Worm (Caenorhabditis elegans) whole organism, L4 larva: Measurements from ENCODE around the gene pfn-3.

Source experiments
- lin-13 ChIP-seq: fragments of 150-350 bp; optimal IDR thresholded peaks from 2 replicates; lab custom pipeline; 2014; ENCODE audit warnings: missing biosample characterization, missing genetic modification reagents, missing genetic modification characterization
- nhr-10 ChIP-seq: fragments of 150-350 bp; optimal IDR thresholded peaks from 2 replicates; lab custom pipeline; 2014; ENCODE audit warnings: missing biosample characterization, missing genetic modification characterization
- nhr-11 ChIP-seq: fragments of 150-350 bp; optimal IDR thresholded peaks from 2 replicates; lab custom pipeline; 2014; ENCODE audit warnings: missing biosample characterization, missing genetic modification characterization
- nhr-25 ChIP-seq: sonication (generic microtip); optimal IDR thresholded peaks from 2 replicates; lab custom pipeline; 2017; ENCODE audit warnings: missing genetic modification characterization, mild to moderate bottlenecking, missing compliant biosample characterization, antibody characterized with exemption, moderate library complexity, borderline replicate concordance; ENCODE audit not compliant: insufficient read depth
- nhr-76 ChIP-seq: fragments of 150-350 bp; optimal IDR thresholded peaks from 2 replicates; lab custom pipeline; 2014; ENCODE audit warnings: missing biosample characterization, missing genetic modification characterization
- skn-1 ChIP-seq: fragments of 150-350 bp; optimal IDR thresholded peaks from 2 replicates; lab custom pipeline; 2014; ENCODE audit warnings: missing biosample characterization, missing genetic modification characterization

DNA sequence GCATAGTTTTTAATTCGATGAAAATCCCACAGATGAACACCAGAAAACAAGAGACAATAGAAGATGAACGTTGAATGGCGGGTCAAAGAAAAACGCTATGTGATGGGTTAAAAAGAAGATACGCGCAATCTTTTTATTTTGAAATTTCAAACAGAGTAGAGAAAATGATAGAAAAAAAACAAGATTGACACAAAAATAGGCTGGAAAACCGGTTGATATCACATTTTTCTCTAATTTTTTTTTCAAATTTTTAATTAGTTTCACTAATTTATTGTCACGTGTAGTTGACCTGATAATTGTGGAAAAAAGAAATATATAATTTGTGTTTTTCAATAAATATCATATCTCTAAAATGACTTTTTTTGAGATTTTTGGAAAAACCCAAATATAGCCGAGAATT is 43.7 kb upstream of the pfn-3 start, which contains the start of gene C05D9.9:
- TF ChIP-seq lin-13 (GFP tag; lab: Kevin White, UChicago) (no peak), nhr-11 (tag; lab: Kevin White, UChicago) (no peak), nhr-10 (tag; lab: Kevin White, UChicago) (no peak), nhr-76 (tag; lab: Kevin White, UChicago) (no peak), nhr-25 (tag; lab: Kevin White, UChicago) (no peak), skn-1 (tag; lab: Kevin White, UChicago) (no peak)
